Worm (Caenorhabditis elegans) whole organism, L1 larva: Measurements from ENCODE around the gene ost-1.

Experiments
- alr-1 ChIP-seq: fragments of 200-800 bp; sonication (Bioruptor generic); optimal IDR thresholded peaks from 2 replicates; lab custom pipeline; 2018; ENCODE audit warnings: borderline replicate concordance, mild to moderate bottlenecking, missing genetic modification characterization, missing compliant biosample characterization
- aly-2 ChIP-seq: fragments of 150-350 bp; optimal IDR thresholded peaks from 2 replicates; lab custom pipeline; 2014; ENCODE audit warnings: missing biosample characterization, missing genetic modification characterization
- ama-1 ChIP-seq: fragments of 150-350 bp; optimal IDR thresholded peaks from 2 replicates; lab custom pipeline; 2014
- lin-35 ChIP-seq, 2 experiments: fragments of 150-350 bp; optimal IDR thresholded peaks; 2 replicates each; lab custom pipeline; 2014; ENCODE audit warnings: missing biosample characterization in 2 of 2, missing genetic modification characterization in 2 of 2, missing genetic modification reagents in 2 of 2
- nhr-11 ChIP-seq: fragments of 150-350 bp; optimal IDR thresholded peaks from 2 replicates; lab custom pipeline; 2014; ENCODE audit warnings: missing biosample characterization, missing genetic modification characterization
- nhr-237 ChIP-seq: fragments of 150-350 bp; optimal IDR thresholded peaks from 2 replicates; lab custom pipeline; 2014; ENCODE audit warnings: missing biosample characterization, missing genetic modification characterization
- nhr-47 ChIP-seq: sonication (generic microtip); optimal IDR thresholded peaks from 2 replicates; lab custom pipeline; 2016; ENCODE audit warnings: mild to moderate bottlenecking, missing genetic modification characterization, moderate library complexity, missing compliant biosample characterization
- nhr-77 ChIP-seq: fragments of 150-350 bp; optimal IDR thresholded peaks from 2 replicates; lab custom pipeline; 2014; ENCODE audit warnings: missing biosample characterization, missing genetic modification characterization
- pqm-1 ChIP-seq: sonication (generic microtip); optimal IDR thresholded peaks from 3 replicates; lab custom pipeline; 2017; ENCODE audit warnings: missing biosample characterization, missing genetic modification characterization
- zag-1 ChIP-seq: fragments of 150-350 bp; optimal IDR thresholded peaks from 2 replicates; lab custom pipeline; 2014; ENCODE audit warnings: missing biosample characterization, missing genetic modification characterization
- ztf-4 ChIP-seq: fragments of 150-350 bp; optimal IDR thresholded peaks from 2 replicates; lab custom pipeline; 2014; ENCODE audit warnings: missing biosample characterization, missing genetic modification characterization

DNA sequence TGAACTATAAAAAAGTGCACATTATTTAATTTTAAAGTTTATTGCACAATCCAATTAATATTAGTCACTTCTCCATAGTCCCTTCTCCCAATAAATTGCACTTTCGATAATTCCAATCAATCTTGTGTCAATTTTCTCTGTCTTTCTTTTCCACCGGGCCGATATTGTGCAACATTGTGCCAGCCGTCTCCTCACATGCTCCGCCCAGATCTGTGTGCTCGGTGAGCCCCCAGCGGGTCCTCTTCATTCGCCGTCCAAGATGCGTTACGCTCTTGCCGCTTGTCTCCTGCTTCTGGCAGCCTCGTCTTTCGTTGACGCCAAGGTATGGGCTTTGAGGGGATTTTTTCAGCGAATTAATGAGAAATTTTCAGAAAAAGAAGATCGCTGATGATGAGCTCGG, at the start of gene ost-1:
- TF ChIP-seq pqm-1 (tag; lab: Kevin White, UChicago) (no peak), ama-1 (lab: Kevin White, UChicago) (peak; percentile 61), nhr-77 (no peak), alr-1 (tag; lab: Kevin White, UChicago) (no peak), nhr-11 (no peak), lin-35 (GFP tag; optimal IDR thresholded peaks at IDR 0.05; lab: Kevin White, UChicago) (no peak), ztf-4 (tag; lab: Kevin White, UChicago) (no peak), zag-1 (tag; lab: Kevin White, UChicago) (no peak), nhr-237 (tag; lab: Kevin White, UChicago) (no peak), nhr-47 (no peak), aly-2 (tag; lab: Kevin White, UChicago) (no peak)
